Fruit fly (Drosophila melanogaster): ENCODE results near the gene CG33282.

The CG33282 gene

dm6 chr2L:3376684-3377086, 49.0 kb downstream of the CG33282 start, which contains the start of the genes CG9662 and Ptpa (continued):
- TF ChIP-seq fd85E (GFP tag; optimal IDR thresholded peaks at IDR 0.05) = no peak
- TF ChIP-seq Sox14 (GFP tag; optimal IDR thresholded peaks at IDR 0.05) = peak; percentile 78
- TF ChIP-seq Ets96B (tag; optimal IDR thresholded peaks at IDR 0.05) = peak; percentile 58
- TF ChIP-seq CG9139 (GFP tag; optimal IDR thresholded peaks at IDR 0.05) = no peak
- peak; percentile 36 for TF ChIP-seq CG1621 (tag; optimal IDR thresholded peaks at IDR 0.05)
- TF ChIP-seq CG8632 (GFP tag; optimal IDR thresholded peaks at IDR 0.05) = peak; percentile 19
- no peak for TF ChIP-seq vri (GFP tag; optimal IDR thresholded peaks at IDR 0.05)
- TF ChIP-seq Eip93F (GFP tag; optimal IDR thresholded peaks at IDR 0.05) = no peak
- TF ChIP-seq CG6276 (GFP tag; optimal IDR thresholded peaks at IDR 0.05) = no peak
- peak; percentile 1 for TF ChIP-seq CG11762 (GFP tag; optimal IDR thresholded peaks at IDR 0.05; ENCODE audit: insufficient read depth)
- peak in 1 of 2 experiments; percentile 9 for TF ChIP-seq ss (GFP tag; optimal IDR thresholded peaks at IDR 0.05)
- TF ChIP-seq CG6163 (GFP tag; IDR thresholded peaks at IDR 0.05) = peak; percentile 71; the same call in 2 of the 3 replicates
- peak; percentile 82 for TF ChIP-seq Eip78C (GFP tag)
- peak; percentile 34 for TF ChIP-seq CG8319 (GFP tag; optimal IDR thresholded peaks at IDR 0.05)
- TF ChIP-seq CG32006 (GFP tag; optimal IDR thresholded peaks at IDR 0.05) = peak; percentile 77
